Fruit fly (Drosophila melanogaster) whole organism, adult: ENCODE data around the gene Ptp10D.

Source experiments
- CG12768 ChIP-seq: fragments of 200-800 bp; sonication (Bioruptor generic); optimal IDR thresholded peaks from 2 replicates; lab custom pipeline; 2017; ENCODE audit warnings: missing biosample characterization, missing genetic modification characterization, mild to moderate bottlenecking, moderate library complexity, missing genetic modification reagents
- CG5204 ChIP-seq: fragments of 200-800 bp; sonication (Bioruptor generic); optimal IDR thresholded peaks from 2 replicates; lab custom pipeline; 2016; ENCODE audit warnings: missing biosample characterization, missing genetic modification characterization
- CG7045 ChIP-seq: fragments of 200-800 bp; sonication (Bioruptor generic); optimal IDR thresholded peaks from 2 replicates; lab custom pipeline; 2017; ENCODE audit warnings: missing biosample characterization, mild to moderate bottlenecking, missing genetic modification characterization
- CG7101 ChIP-seq: fragments of 200-800 bp; sonication (Bioruptor generic); optimal IDR thresholded peaks from 2 replicates; lab custom pipeline; 2018; ENCODE audit warnings: missing biosample characterization, mild to moderate bottlenecking, missing genetic modification characterization, moderate library complexity
- Clk ChIP-seq: fragments of 200-800 bp; sonication (Bioruptor generic); optimal IDR thresholded peaks from 2 replicates; lab custom pipeline; 2017; ENCODE audit warnings: missing biosample characterization, missing genetic modification characterization
- Crg-1 ChIP-seq: fragments of 200-800 bp; sonication (Bioruptor generic); optimal IDR thresholded peaks from 2 replicates; lab custom pipeline; 2016; ENCODE audit warnings: missing biosample characterization, missing genetic modification characterization
- Hr96 ChIP-seq: fragments of 200-800 bp; sonication (Bioruptor generic); optimal IDR thresholded peaks from 2 replicates; lab custom pipeline; 2016; ENCODE audit warnings: missing biosample characterization, missing genetic modification characterization
- Mnt ChIP-seq: fragments of 200-800 bp; sonication (Bioruptor generic); optimal IDR thresholded peaks from 2 replicates; lab custom pipeline; 2016; ENCODE audit warnings: missing biosample characterization, mild to moderate bottlenecking, missing genetic modification characterization
- bab1 ChIP-seq: fragments of 200-800 bp; sonication (Bioruptor generic); optimal IDR thresholded peaks from 3 replicates; lab custom pipeline; 2019; ENCODE audit warnings: missing biosample characterization, mild to moderate bottlenecking, missing genetic modification characterization, moderate library complexity
- cnc ChIP-seq, 2 experiments: fragments of >200 bp; optimal IDR thresholded peaks; 2 replicates each; lab custom pipeline; 2017
- ovo ChIP-seq: fragments of 200-800 bp; sonication (Bioruptor generic); optimal IDR thresholded peaks from 2 replicates; lab custom pipeline; 2016; ENCODE audit warnings: missing biosample characterization, missing genetic modification characterization
- pad ChIP-seq: fragments of 200-800 bp; sonication (Bioruptor generic); optimal IDR thresholded peaks from 3 replicates; lab custom pipeline; 2017; ENCODE audit warnings: missing biosample characterization, missing genetic modification characterization, mild to moderate bottlenecking, moderate library complexity, missing genetic modification reagents
- tj ChIP-seq: fragments of 200-800 bp; sonication (Bioruptor generic); optimal IDR thresholded peaks from 3 replicates; lab custom pipeline; 2017; ENCODE audit warnings: missing biosample characterization, mild to moderate bottlenecking, missing genetic modification characterization, moderate library complexity
- toe ChIP-seq: fragments of 200-800 bp; sonication (Bioruptor generic); optimal IDR thresholded peaks from 2 replicates; lab custom pipeline; 2016; ENCODE audit warnings: missing biosample characterization, missing genetic modification characterization

dm6 chrX:11622649-11623425 is 1.0 kb downstream of the Ptp10D start:
- TF ChIP-seq Hr96 (no peak), CG12768 (GFP tag; lab: Kevin White, UChicago) (no peak), toe (GFP tag; lab: Kevin White, UChicago) (no peak), bab1 (peak; percentile 94), cnc (optimal IDR thresholded peaks at IDR 0.05; lab: Kevin White, UChicago) (no peak), tj (GFP tag; lab: Kevin White, UChicago) (peak; percentile 97), CG5204 (GFP tag; lab: Kevin White, UChicago) (peak; percentile 37), CG7045 (GFP tag; lab: Kevin White, UChicago) (peak; percentile 31), pad (peak; percentile 78), Clk (GFP tag; lab: Kevin White, UChicago) (no peak), ovo (GFP tag; lab: Kevin White, UChicago) (no peak), CG7101 (tag; lab: Kevin White, UChicago) (peak; percentile 79), Crg-1 (GFP tag; lab: Kevin White, UChicago) (peak; percentile 67), Mnt (peak; percentile 50)
